Fruit fly (Drosophila melanogaster) whole organism, prepupa: ENCODE results near the gene CG1213.

Source experiments
- CG31627 ChIP-seq: fragments of 200-800 bp; sonication (Bioruptor generic); optimal IDR thresholded peaks from 3 replicates; lab custom pipeline; 2016; ENCODE audit warnings: missing biosample characterization, missing genetic modification characterization
- CG7368 ChIP-seq: fragments of 200-800 bp; sonication (Bioruptor generic); optimal IDR thresholded peaks from 3 replicates; lab custom pipeline; 2016; ENCODE audit warnings: missing biosample characterization, missing genetic modification characterization
- Ets96B ChIP-seq: fragments of 200-800 bp; optimal IDR thresholded peaks from 2 replicates; lab custom pipeline; 2019; ENCODE audit warnings: missing biosample characterization, mild to moderate bottlenecking, missing genetic modification characterization, moderate library complexity

DNA sequence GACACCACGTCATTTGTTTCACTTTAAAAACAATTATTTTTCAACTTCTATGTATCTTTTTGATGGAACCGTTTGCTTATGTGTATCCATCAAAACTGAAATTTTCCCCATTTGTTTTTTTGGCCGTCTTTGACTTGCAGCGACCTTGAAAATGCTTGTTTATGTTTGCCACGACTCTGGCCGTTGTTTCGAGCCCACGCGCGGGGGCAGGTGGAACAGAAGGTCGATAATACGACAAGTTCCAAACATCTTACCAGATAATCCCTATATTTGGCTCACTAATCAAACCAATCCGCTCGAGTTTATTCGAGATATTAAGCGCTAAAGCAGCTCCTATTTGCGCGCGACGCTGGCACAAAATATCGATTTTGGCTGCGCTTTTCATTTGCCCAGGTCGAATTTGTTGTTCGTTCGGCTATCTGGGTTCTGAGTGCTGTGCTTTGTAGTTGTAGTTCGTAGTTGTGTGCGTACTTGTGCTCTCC, 19.8 kb downstream of the CG1213 start:
- TF ChIP-seq CG7368 (GFP tag; lab: Kevin White, UChicago) (no peak), CG31627 (GFP tag; lab: Kevin White, UChicago) (no peak), Ets96B (tag; lab: Kevin White, UChicago) (no peak)
